Worm (Caenorhabditis elegans): ENCODE measurements around the gene srd-66.
A peak's percentile ranks its signal among the peaks of the same experiment; 100 is the strongest.

srd-66 gene

DNA sequence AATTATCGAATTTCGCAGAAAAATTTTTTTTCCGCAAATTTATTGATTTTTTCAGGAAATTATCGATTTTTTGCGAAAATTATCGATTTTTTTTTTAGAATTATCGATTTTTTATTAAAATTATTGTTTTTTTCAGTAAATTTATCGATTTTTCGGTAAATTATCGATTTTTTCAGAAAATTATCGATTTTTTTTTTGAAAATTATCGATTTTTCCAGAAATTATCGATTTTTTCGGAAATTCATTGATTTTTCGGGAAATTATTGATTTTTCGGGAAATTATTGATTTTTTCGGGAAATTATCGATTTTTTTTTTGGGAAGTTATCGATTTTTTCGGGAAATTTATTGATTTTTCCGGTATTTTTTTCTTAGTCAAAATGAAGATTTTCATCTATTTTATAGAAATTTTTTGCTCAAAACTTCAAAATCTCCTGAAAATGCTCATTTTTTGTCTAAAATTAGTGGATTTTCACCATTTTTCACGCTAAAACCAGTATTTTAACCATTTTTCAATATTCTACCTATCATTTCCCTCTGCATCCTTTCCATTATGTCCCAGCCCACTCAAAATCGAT is 26.8 kb downstream of the srd-66 start:
- TF ChIP-seq sem-2 (GFP tag; optimal IDR thresholded peaks at IDR 0.05) (no peak), lsy-2 (tag; optimal IDR thresholded peaks at IDR 0.05) (no peak), ceh-43 (GFP tag; optimal IDR thresholded peaks at IDR 0.05) (no peak), lin-13 (tag; optimal IDR thresholded peaks at IDR 0.05) (no peak), mab-5 (tag; optimal IDR thresholded peaks at IDR 0.05) (no peak), lin-32 (GFP tag; optimal IDR thresholded peaks at IDR 0.05) (no peak), mls-2 (tag; optimal IDR thresholded peaks at IDR 0.05) (no peak), tbx-8 (GFP tag; optimal IDR thresholded peaks at IDR 0.05) (no peak), nhr-12 (tag; optimal IDR thresholded peaks at IDR 0.05) (no peak), nhr-28 (tag; optimal IDR thresholded peaks at IDR 0.05) (no peak)

DNA sequence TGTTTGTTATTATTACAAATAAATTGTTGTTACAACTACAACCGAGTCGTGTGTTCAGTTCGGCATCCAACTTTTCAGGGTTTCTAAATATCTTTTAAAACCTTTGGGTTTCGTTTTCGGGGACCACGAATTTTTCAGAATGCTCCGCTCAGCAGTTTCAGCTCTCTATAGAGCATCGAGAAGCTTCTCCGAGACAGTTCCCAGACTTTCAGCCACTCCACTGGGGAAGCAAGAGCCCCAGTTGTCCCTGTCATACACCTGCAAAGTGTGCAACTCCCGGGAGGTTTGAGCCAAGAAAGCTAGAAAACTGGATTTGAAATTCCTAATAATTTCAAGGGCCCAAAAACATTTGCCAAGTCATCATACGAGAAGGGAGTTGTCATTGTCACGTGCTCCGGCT is 31.1 kb downstream of the srd-66 start, which contains the start of gene F53A3.7:
Gene F53A3.7 (plus strand): TSS at position 139 of the 400 bp plus-strand sequence.
- TF ChIP-seq nhr-237 (tag; optimal IDR thresholded peaks at IDR 0.05) (no peak), nhr-76 (tag; optimal IDR thresholded peaks at IDR 0.05) (no peak), mls-2 (tag; optimal IDR thresholded peaks at IDR 0.05) (no peak), elt-1 (tag; optimal IDR thresholded peaks at IDR 0.05; ENCODE audit: borderline replicate concordance, insufficient read depth) (no peak), lsy-2 (tag; optimal IDR thresholded peaks at IDR 0.05) (no peak), flh-1 (GFP tag; optimal IDR thresholded peaks at IDR 0.05) (no peak), lin-32 (GFP tag; optimal IDR thresholded peaks at IDR 0.05) (no peak), mab-5 (tag; optimal IDR thresholded peaks at IDR 0.05) (no peak), unc-62 (GFP tag; optimal IDR thresholded peaks at IDR 0.05) (no peak), nhr-2 (tag; optimal IDR thresholded peaks at IDR 0.05) (no peak)

DNA sequence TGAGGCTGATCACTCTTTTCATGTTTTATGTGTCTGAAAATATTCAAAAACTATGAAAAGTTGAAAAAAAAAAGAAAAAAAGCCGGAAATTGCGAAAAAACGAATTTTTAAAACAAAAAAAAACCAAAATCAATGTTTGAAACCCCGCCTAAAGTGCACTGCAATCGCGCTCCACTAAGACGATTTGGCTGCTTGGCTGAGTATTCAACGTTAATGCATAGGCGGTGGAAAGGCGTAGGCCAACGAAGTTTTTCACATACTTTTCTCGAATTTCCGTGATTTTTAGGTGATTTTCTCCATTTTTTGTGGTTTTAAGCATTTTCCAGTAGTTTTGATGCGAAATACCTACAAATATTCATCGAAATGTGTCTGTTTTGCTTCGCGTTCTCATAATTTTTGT is 32.2 kb downstream of the srd-66 start, which contains the start of the genes polh-1 and rps-22:
Gene polh-1 (minus strand): TSS at position 34 of the 400 bp plus-strand sequence.
Gene rps-22 (plus strand): TSS at position 300 of the 400 bp plus-strand sequence.
- TF ChIP-seq nhr-2 (tag; optimal IDR thresholded peaks at IDR 0.05) (peak; percentile 23), lin-13 (tag; optimal IDR thresholded peaks at IDR 0.05) (peak; percentile 97), unc-39 (tag; optimal IDR thresholded peaks at IDR 0.05) (no peak), unc-120 (tag; optimal IDR thresholded peaks at IDR 0.05; ENCODE audit: poor library complexity, severe bottlenecking) (no peak), drap-1 (GFP tag; optimal IDR thresholded peaks at IDR 0.05) (peak; percentile 16), sptf-1 (tag; optimal IDR thresholded peaks at IDR 0.05) (peak; percentile 75), nhr-28 (tag; optimal IDR thresholded peaks at IDR 0.05) (no peak), ceh-43 (GFP tag; optimal IDR thresholded peaks at IDR 0.05) (no peak), snpc-4 (tag; optimal IDR thresholded peaks at IDR 0.05) (no peak), mep-1 (tag; optimal IDR thresholded peaks at IDR 0.05) (peak; percentile 98), ham-2 (GFP tag; optimal IDR thresholded peaks at IDR 0.05) (no peak), elt-1 (tag; optimal IDR thresholded peaks at IDR 0.05; ENCODE audit: borderline replicate concordance, insufficient read depth) (no peak), ceh-83 (GFP tag; optimal IDR thresholded peaks at IDR 0.05) (peak; percentile 52), pha-4 (tag; optimal IDR thresholded peaks at IDR 0.05) (peak; percentile 94), mab-5 (tag; optimal IDR thresholded peaks at IDR 0.05) (peak; percentile 49), nhr-76 (tag; optimal IDR thresholded peaks at IDR 0.05) (no peak), ces-1 (GFP tag; optimal IDR thresholded peaks at IDR 0.05) (peak; percentile 85), ztf-11 (tag; optimal IDR thresholded peaks at IDR 0.05) (no peak), zip-8 (tag; optimal IDR thresholded peaks at IDR 0.05) (no peak), elt-3 (tag; optimal IDR thresholded peaks at IDR 0.05) (peak; percentile 19), cnd-1 (tag; optimal IDR thresholded peaks at IDR 0.05) (peak; percentile 23), hlh-1 (tag; optimal IDR thresholded peaks at IDR 0.05) (peak; percentile 77), flh-1 (GFP tag; optimal IDR thresholded peaks at IDR 0.05) (no peak), bed-3 (GFP tag; optimal IDR thresholded peaks at IDR 0.05) (no peak), unc-62 (GFP tag; optimal IDR thresholded peaks at IDR 0.05) (peak; percentile 53), blmp-1 (tag; optimal IDR thresholded peaks at IDR 0.05) (no peak), mls-2 (tag; optimal IDR thresholded peaks at IDR 0.05) (no peak), nhr-12 (tag; optimal IDR thresholded peaks at IDR 0.05) (no peak), lin-32 (GFP tag; optimal IDR thresholded peaks at IDR 0.05) (no peak), ceh-39 (tag; optimal IDR thresholded peaks at IDR 0.05) (peak; percentile 81), M03D4.4 (tag; optimal IDR thresholded peaks at IDR 0.05) (peak; percentile 33), lsy-2 (tag; optimal IDR thresholded peaks at IDR 0.05) (peak; percentile 90), nhr-237 (tag; optimal IDR thresholded peaks at IDR 0.05) (peak; percentile 90), sem-2 (GFP tag; optimal IDR thresholded peaks at IDR 0.05) (no peak), tbx-8 (GFP tag; optimal IDR thresholded peaks at IDR 0.05) (no peak)
